Worm (Caenorhabditis elegans) whole organism, early embryonic: ENCODE data around the gene klp-20.

Source experiments
- B0310.2 ChIP-seq: sonication (generic microtip); optimal IDR thresholded peaks from 2 replicates; lab custom pipeline; 2016; ENCODE audit warnings: mild to moderate bottlenecking, missing genetic modification characterization, missing compliant biosample characterization
- F13C5.2 ChIP-seq: sonication (generic microtip); optimal IDR thresholded peaks from 2 replicates; lab custom pipeline; 2017; ENCODE audit warnings: mild to moderate bottlenecking, missing genetic modification characterization, inconsistent platforms, missing compliant biosample characterization
- aly-1 ChIP-seq: sonication (generic microtip); optimal IDR thresholded peaks from 2 replicates; lab custom pipeline; 2016; ENCODE audit warnings: missing genetic modification characterization, missing compliant biosample characterization
- ama-1 ChIP-seq: fragments of 150-350 bp; optimal IDR thresholded peaks from 2 replicates; lab custom pipeline; 2014
- ceh-13 ChIP-seq: fragments of 200-800 bp; sonication (Bioruptor generic); optimal IDR thresholded peaks from 2 replicates; lab custom pipeline; 2018; ENCODE audit warnings: mild to moderate bottlenecking, missing genetic modification characterization, missing compliant biosample characterization
- ceh-36 ChIP-seq: sonication (generic microtip); optimal IDR thresholded peaks from 2 replicates; lab custom pipeline; 2016; ENCODE audit warnings: missing genetic modification characterization, inconsistent platforms, missing compliant biosample characterization
- ets-7 ChIP-seq: sonication (generic microtip); optimal IDR thresholded peaks from 2 replicates; lab custom pipeline; 2016; ENCODE audit warnings: missing genotype, missing genetic modification characterization, missing compliant biosample characterization
- flt-1 ChIP-seq: fragments of 200-800 bp; sonication (Bioruptor generic); IDR thresholded peaks from 2 replicates; pipeline ENCODE4 v1.3.6; 2022; ENCODE audit warnings: missing genetic modification characterization, missing compliant biosample characterization
- hmbx-1 ChIP-seq: sonication (generic microtip); optimal IDR thresholded peaks from 2 replicates; lab custom pipeline; 2016; ENCODE audit warnings: mild to moderate bottlenecking, missing genetic modification characterization, missing compliant biosample characterization
- hmg-4 ChIP-seq: fragments of 200-800 bp; sonication (Bioruptor generic); optimal IDR thresholded peaks from 2 replicates; lab custom pipeline; 2018; ENCODE audit warnings: mild to moderate bottlenecking, missing genetic modification characterization, missing compliant biosample characterization
- hnd-1 ChIP-seq: sonication (generic microtip); optimal IDR thresholded peaks from 2 replicates; lab custom pipeline; 2016; ENCODE audit warnings: missing genetic modification characterization, missing compliant biosample characterization
- pes-1 ChIP-seq: fragments of 200-800 bp; sonication (Bioruptor generic); IDR thresholded peaks from 2 replicates; pipeline ENCODE4 v1.3.6; 2022; ENCODE audit warnings: missing genetic modification reagents, missing genetic modification characterization, missing compliant biosample characterization
- scrt-1 ChIP-seq: fragments of 200-800 bp; sonication (Bioruptor generic); IDR thresholded peaks from 2 replicates; pipeline ENCODE4 v1.3.6; 2022; ENCODE audit warnings: missing genetic modification characterization, missing compliant biosample characterization
- sea-1 ChIP-seq: fragments of 200-800 bp; sonication (Bioruptor generic); conservative IDR thresholded peaks from 2 replicates; pipeline ENCODE4 v1.3.6; 2022; ENCODE audit warnings: missing genetic modification characterization, missing compliant biosample characterization
- tbx-11 ChIP-seq: fragments of 200-800 bp; sonication (Bioruptor generic); IDR thresholded peaks from 2 replicates; pipeline ENCODE4 v1.3.6; 2022; ENCODE audit warnings: missing genetic modification characterization, missing compliant biosample characterization
- tbx-37 ChIP-seq: fragments of 200-800 bp; sonication (Bioruptor generic); conservative IDR thresholded peaks from 2 replicates; pipeline ENCODE4 v1.3.6; 2022; ENCODE audit warnings: missing genetic modification reagents, missing genetic modification characterization, missing compliant biosample characterization
- tra-4 ChIP-seq: sonication (generic microtip); optimal IDR thresholded peaks from 2 replicates; lab custom pipeline; 2017; ENCODE audit warnings: missing genetic modification characterization, missing compliant biosample characterization

Gene klp-20

DNA sequence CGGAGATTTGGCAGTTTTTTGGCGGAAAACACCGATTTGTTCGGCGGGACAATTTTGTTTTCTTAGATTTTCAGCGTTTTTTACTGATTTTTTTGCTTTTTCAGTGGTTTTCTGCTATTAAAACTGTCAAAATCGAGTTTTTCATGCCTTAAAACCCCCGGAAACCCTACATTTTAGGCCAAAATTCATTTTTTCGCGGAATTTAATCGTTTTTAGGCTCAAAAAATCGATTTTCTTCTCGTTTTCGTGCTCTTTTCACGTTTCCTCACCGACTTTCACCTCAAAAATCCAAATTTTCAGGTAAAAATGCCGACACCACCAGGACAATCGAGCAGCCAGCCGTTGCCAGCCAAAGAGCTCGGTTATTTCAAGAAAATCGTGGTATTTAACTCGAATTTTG is 25.8 kb downstream of the klp-20 start, which contains the start of gene hpo-29:
hpo-29 (plus strand) TSS at position 301 of the 400 bp plus-strand sequence.
- TF ChIP-seq ceh-13 (GFP tag; lab: Kevin White, UChicago) (no peak), pes-1 (GFP tag; lab: Robert Waterston, UW) (no peak), B0310.2 (tag; lab: Kevin White, UChicago) (no peak)

DNA sequence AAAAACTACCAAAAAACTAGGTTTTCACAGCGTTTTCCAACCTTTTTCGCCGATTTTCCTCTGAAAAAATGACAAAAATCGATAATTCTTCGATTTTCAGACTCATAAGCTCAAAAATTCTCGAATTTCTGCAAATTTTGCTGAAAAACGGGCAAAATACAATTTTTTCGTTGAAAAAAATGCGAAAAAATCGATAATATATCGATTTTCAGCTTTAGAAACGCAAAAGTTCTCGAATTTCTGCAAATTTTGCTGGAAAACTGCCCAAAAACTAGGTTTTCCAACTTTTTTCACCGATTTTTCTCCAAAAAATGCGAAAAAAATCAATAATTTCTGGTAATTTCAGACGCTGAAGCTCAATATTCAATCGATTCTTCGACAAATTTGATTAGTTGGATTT is 41.6 kb downstream of the klp-20 start:
- TF ChIP-seq pes-1 (GFP tag; lab: Robert Waterston, UW) (no peak), hnd-1 (tag; lab: Kevin White, UChicago) (no peak), ceh-36 (no peak), F13C5.2 (tag; lab: Kevin White, UChicago) (no peak), scrt-1 (no peak), B0310.2 (tag; lab: Kevin White, UChicago) (no peak), tra-4 (no peak), flt-1 (GFP tag; lab: Robert Waterston, UW) (no peak), tbx-37 (GFP tag; lab: Robert Waterston, UW) (no peak), hmg-4 (GFP tag; lab: Kevin White, UChicago) (no peak), tbx-11 (GFP tag; lab: Robert Waterston, UW) (no peak), ama-1 (no peak), ets-7 (tag; lab: Kevin White, UChicago) (no peak), sea-1 (GFP tag; lab: Robert Waterston, UW) (no peak), aly-1 (tag; lab: Kevin White, UChicago) (no peak), hmbx-1 (tag; lab: Kevin White, UChicago) (no peak), ceh-13 (GFP tag; lab: Kevin White, UChicago) (no peak)

DNA sequence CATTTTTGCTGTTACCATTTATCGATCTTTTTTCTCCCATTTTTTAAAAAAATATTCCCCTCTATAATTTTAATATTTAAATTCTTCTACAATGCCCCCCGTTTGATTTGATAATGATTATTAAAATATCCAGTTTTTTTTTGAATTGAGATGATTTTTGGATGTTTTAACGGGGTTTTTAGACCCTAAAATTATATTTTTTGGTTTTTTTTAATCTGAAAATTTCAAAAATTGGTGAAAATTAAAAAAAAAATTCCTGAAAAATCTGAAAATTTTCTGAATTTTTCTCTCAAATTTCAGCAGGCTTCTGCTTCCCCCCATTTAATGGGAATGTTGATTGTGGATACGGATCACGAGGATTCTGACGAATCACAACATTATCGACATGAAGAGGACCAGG is 44.4 kb downstream of the klp-20 start, which contains the start of gene Y50D7A.3:
Y50D7A.3 (plus strand) TSS at position 301 of the 400 bp plus-strand sequence.
- TF ChIP-seq ets-7 (tag; lab: Kevin White, UChicago) = no peak

DNA sequence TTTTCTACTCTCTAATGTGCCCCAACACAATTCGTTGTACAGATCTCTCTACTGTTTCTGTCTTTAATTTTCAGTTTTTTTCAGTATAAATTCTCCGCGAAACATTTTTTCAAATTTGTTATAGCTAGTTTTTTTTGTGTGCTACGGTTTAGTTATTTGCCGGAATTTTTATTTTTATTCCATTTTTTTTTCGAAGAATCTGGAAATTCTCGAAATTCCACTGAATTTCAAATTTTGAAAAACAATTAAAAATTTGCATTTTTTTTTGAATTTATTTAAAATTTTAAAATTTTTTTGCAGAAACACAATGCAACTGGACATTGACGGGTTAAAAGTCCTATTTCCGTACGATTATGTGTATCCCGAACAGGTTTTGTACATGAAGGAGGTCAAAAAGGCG is 55.0 kb downstream of the klp-20 start, which contains the start of gene xpd-1:
xpd-1 (plus strand) TSS at position 301 of the 400 bp plus-strand sequence.
- TF ChIP-seq F13C5.2 (tag; lab: Kevin White, UChicago) = no peak
- TF ChIP-seq ceh-13 (GFP tag; lab: Kevin White, UChicago) = no peak
- no peak for TF ChIP-seq ets-7 (tag; lab: Kevin White, UChicago)
- no peak for TF ChIP-seq aly-1 (tag; lab: Kevin White, UChicago)
- TF ChIP-seq tra-4 = no peak
- TF ChIP-seq tbx-37 (GFP tag; lab: Robert Waterston, UW) = no peak
- no peak for TF ChIP-seq B0310.2 (tag; lab: Kevin White, UChicago)
- no peak for TF ChIP-seq hmbx-1 (tag; lab: Kevin White, UChicago)
- no peak for TF ChIP-seq hmg-4 (GFP tag; lab: Kevin White, UChicago)
- no peak for TF ChIP-seq tbx-11 (GFP tag; lab: Robert Waterston, UW)
- no peak for TF ChIP-seq ceh-36
- no peak for TF ChIP-seq pes-1 (GFP tag; lab: Robert Waterston, UW)
- TF ChIP-seq scrt-1 = no peak
- no peak for TF ChIP-seq hnd-1 (tag; lab: Kevin White, UChicago)
